Worm (Caenorhabditis elegans): ENCODE data around the gene F13D11.3.
A peak's percentile ranks its signal among the peaks of the same experiment; 100 is the strongest.

DNA sequence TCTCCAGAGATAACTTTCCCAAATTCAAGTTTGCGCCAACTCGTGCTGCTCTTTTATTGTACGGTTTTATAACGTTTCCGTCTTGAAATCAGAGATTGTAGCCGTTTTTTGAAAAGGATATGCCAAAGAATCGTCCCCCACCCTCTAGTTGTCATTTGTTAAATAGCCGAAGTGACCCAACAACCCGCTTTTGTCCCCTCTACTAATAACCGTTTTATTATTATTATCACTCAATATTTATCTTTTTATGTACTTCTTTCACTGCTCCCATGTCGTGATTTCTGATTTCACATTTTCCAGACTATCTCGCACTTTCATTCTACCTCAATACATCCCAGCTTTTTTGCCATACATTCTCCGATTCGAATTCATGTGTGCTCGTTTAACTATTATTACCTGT lies 21.3 kb upstream of the F13D11.3 start:
- TF ChIP-seq ama-1 (optimal IDR thresholded peaks at IDR 0.05) (peak; percentile 76), hmg-4 (GFP tag; optimal IDR thresholded peaks at IDR 0.05) (no peak), pes-1 (GFP tag; IDR thresholded peaks at IDR 0.05) (no peak), ceh-13 (GFP tag; optimal IDR thresholded peaks at IDR 0.05) (no peak), ceh-36 (tag; optimal IDR thresholded peaks at IDR 0.05) (no peak), tbx-11 (GFP tag; IDR thresholded peaks at IDR 0.05) (no peak), tra-4 (tag; optimal IDR thresholded peaks at IDR 0.05) (no peak), scrt-1 (GFP tag; IDR thresholded peaks at IDR 0.05) (no peak), flt-1 (GFP tag; IDR thresholded peaks at IDR 0.05) (no peak), hmbx-1 (tag; optimal IDR thresholded peaks at IDR 0.05) (no peak), ets-7 (tag; optimal IDR thresholded peaks at IDR 0.05) (no peak)

All from whole organism, early embryonic.